Fruit fly (Drosophila melanogaster): ENCODE results near the gene INPP5E.

Gene INPP5E

dm6 chr3L:12266343-12267287 is 10.8 kb upstream of the INPP5E start, which contains the start of gene app (continued):
- TF ChIP-seq CG15601 (tag; optimal IDR thresholded peaks at IDR 0.05), result peak; percentile 78
- TF ChIP-seq CG33213 (GFP tag; optimal IDR thresholded peaks at IDR 0.05), result peak; percentile 67
- peak; percentile 86 for TF ChIP-seq Jarid2 (GFP tag; optimal IDR thresholded peaks at IDR 0.05)
- TF ChIP-seq CG8924 (tag; optimal IDR thresholded peaks at IDR 0.05), result peak; percentile 75
- peak; percentile 47 for TF ChIP-seq Sry-β (GFP tag; optimal IDR thresholded peaks at IDR 0.05)
- peak; percentile 97 for TF ChIP-seq CG8281 (tag; optimal IDR thresholded peaks at IDR 0.05)
- no peak for TF ChIP-seq CG7745 (tag; optimal IDR thresholded peaks at IDR 0.05)
- TF ChIP-seq gem (tag; optimal IDR thresholded peaks at IDR 0.05), result peak; percentile 90
- TF ChIP-seq CG6813 (GFP tag; optimal IDR thresholded peaks at IDR 0.05), result peak; percentile 91
- TF ChIP-seq slbo (GFP tag; IDR thresholded peaks at IDR 0.05), result peak; percentile 90
- TF ChIP-seq HHEX (GFP tag; optimal IDR thresholded peaks at IDR 0.05), result peak; percentile 86
- TF ChIP-seq CG1602 (GFP tag; optimal IDR thresholded peaks at IDR 0.05), result peak; percentile 82
- TF ChIP-seq CG31224 (GFP tag; IDR thresholded peaks at IDR 0.05), result peak; percentile 70
- no peak for TF ChIP-seq da (GFP tag; optimal IDR thresholded peaks at IDR 0.05)
- peak; percentile 34; the same call in 1 of the 2 replicates for TF ChIP-seq GATAe (GFP tag; conservative IDR thresholded peaks at IDR 0.05)
- peak; percentile 29 for TF ChIP-seq hkb (optimal IDR thresholded peaks at IDR 0.05)
- peak; percentile 91 for TF ChIP-seq hkb (GFP tag; IDR thresholded peaks at IDR 0.05)
- TF ChIP-seq Usf (GFP tag; optimal IDR thresholded peaks at IDR 0.05), result peak; percentile 79
- TF ChIP-seq Nf-YB (GFP tag; optimal IDR thresholded peaks at IDR 0.05), result peak; percentile 53
- TF ChIP-seq sna (GFP tag; IDR thresholded peaks at IDR 0.05; ENCODE audit: partially characterized antibody), result no peak
- TF ChIP-seq gcm2 (GFP tag; optimal IDR thresholded peaks at IDR 0.05), result peak; percentile 40
- TF ChIP-seq CG4282 (GFP tag; optimal IDR thresholded peaks at IDR 0.05), result no peak
- TF ChIP-seq CG13123 (GFP tag; optimal IDR thresholded peaks at IDR 0.05), result peak; percentile 57
- peak; percentile 93 for TF ChIP-seq CG7271 (tag; optimal IDR thresholded peaks at IDR 0.05)
- TF ChIP-seq MTF-1 (GFP tag; optimal IDR thresholded peaks at IDR 0.05; ENCODE audit: borderline replicate concordance), result peak; percentile 67
- TF ChIP-seq otp (GFP tag; IDR thresholded peaks at IDR 0.05), result peak; percentile 86
- TF ChIP-seq CG12219 (GFP tag; optimal IDR thresholded peaks at IDR 0.05), result peak; percentile 88
- TF ChIP-seq fd102C (GFP tag; optimal IDR thresholded peaks at IDR 0.05), result no peak
- no peak for TF ChIP-seq pan (optimal IDR thresholded peaks at IDR 0.05)
- TF ChIP-seq pan (GFP tag; optimal IDR thresholded peaks at IDR 0.05 in 1 of 2, IDR thresholded peaks at IDR 0.05 in 1 of 2), result peak in 1 of 2 experiments; percentile 92
- peak; percentile 80 for TF ChIP-seq CG43689 (GFP tag; IDR thresholded peaks at IDR 0.05)
- TF ChIP-seq grn (GFP tag; optimal IDR thresholded peaks at IDR 0.05), result no peak
- peak; percentile 70 for TF ChIP-seq sisA (GFP tag; IDR thresholded peaks at IDR 0.05)
- TF ChIP-seq CG11504 (tag; optimal IDR thresholded peaks at IDR 0.05), result peak; percentile 85
- peak; percentile 82 for TF ChIP-seq peb (GFP tag; IDR thresholded peaks at IDR 0.05)
- TF ChIP-seq CG15073 (GFP tag; optimal IDR thresholded peaks at IDR 0.05), result peak; percentile 0
- TF ChIP-seq HmgZ (tag; optimal IDR thresholded peaks at IDR 0.05), result peak; percentile 89
- TF ChIP-seq ERR (GFP tag; optimal IDR thresholded peaks at IDR 0.05), result peak; percentile 36
- peak; percentile 90 for TF ChIP-seq CG17328 (GFP tag; IDR thresholded peaks at IDR 0.05)
- TF ChIP-seq pros (GFP tag; optimal IDR thresholded peaks at IDR 0.05), result peak; percentile 2
- peak; percentile 89 for TF ChIP-seq CrebB (tag; optimal IDR thresholded peaks at IDR 0.05)
- peak; percentile 31 for TF ChIP-seq CG9876 (GFP tag; optimal IDR thresholded peaks at IDR 0.05)
- peak; percentile 84 for TF ChIP-seq ssp (GFP tag; IDR thresholded peaks at IDR 0.05)
- peak; percentile 71 for TF ChIP-seq CG12155 (GFP tag; optimal IDR thresholded peaks at IDR 0.05)
- peak; percentile 1 for TF ChIP-seq HmgD (GFP tag; optimal IDR thresholded peaks at IDR 0.05)
- no peak for TF ChIP-seq CG16779 (GFP tag; IDR thresholded peaks at IDR 0.05)
- TF ChIP-seq twi (tag; optimal IDR thresholded peaks at IDR 0.05), result peak; percentile 77
- peak; percentile 91 for TF ChIP-seq CG32767 (GFP tag; IDR thresholded peaks at IDR 0.05)
- TF ChIP-seq CG7372 (GFP tag; IDR thresholded peaks at IDR 0.05), result peak; percentile 89

All from whole organism, embryonic.